Fruit fly (Drosophila melanogaster) whole organism, embryonic: ENCODE measurements around the gene alpha-PheRS.

Experiments used
- Bdp1 ChIP-seq: fragments of 200-800 bp; sonication (Bioruptor generic); optimal IDR thresholded peaks from 3 replicates; lab custom pipeline; 2016; ENCODE audit warnings: missing biosample characterization, missing genetic modification characterization
- CG10267 ChIP-seq: fragments of 200-800 bp; sonication (Bioruptor generic); optimal IDR thresholded peaks from 2 replicates; lab custom pipeline; 2018; ENCODE audit warnings: missing biosample characterization, mild to moderate bottlenecking, missing genetic modification characterization, moderate library complexity
- CG10366 ChIP-seq: fragments of 200-800 bp; sonication (Bioruptor generic); IDR thresholded peaks from 2 replicates; pipeline ENCODE4 v1.3.6; 2022; ENCODE audit warnings: missing biosample characterization, missing genetic modification characterization
- CG11085 ChIP-seq: fragments of 200-800 bp; sonication (Bioruptor generic); IDR thresholded peaks from 2 replicates; pipeline ENCODE4 v1.3.6; 2022; ENCODE audit warnings: missing biosample characterization, missing genetic modification characterization
- CG12391 ChIP-seq: fragments of 200-800 bp; sonication (Bioruptor generic); optimal IDR thresholded peaks from 3 replicates; lab custom pipeline; 2018; ENCODE audit warnings: missing biosample characterization, mild to moderate bottlenecking, missing genetic modification characterization, moderate library complexity
- CG12769 ChIP-seq: fragments of 200-800 bp; sonication (Bioruptor generic); optimal IDR thresholded peaks from 2 replicates; lab custom pipeline; 2019; ENCODE audit warnings: missing biosample characterization, mild to moderate bottlenecking, missing genetic modification characterization, moderate library complexity
- CG14014 ChIP-seq: fragments of 200-800 bp; sonication (Bioruptor generic); IDR thresholded peaks from 2 replicates; pipeline ENCODE4 v1.3.6; 2022; ENCODE audit warnings: missing biosample characterization, missing genetic modification characterization
- CG15011 ChIP-seq: fragments of 200-800 bp; sonication (Bioruptor generic); optimal IDR thresholded peaks from 3 replicates; lab custom pipeline; 2018; ENCODE audit warnings: missing biosample characterization, mild to moderate bottlenecking, missing genetic modification characterization
- CG15696 ChIP-seq: fragments of 200-800 bp; sonication (Bioruptor generic); optimal IDR thresholded peaks from 2 replicates; lab custom pipeline; 2019; ENCODE audit warnings: missing biosample characterization, mild to moderate bottlenecking, missing genetic modification characterization, moderate library complexity
- CG1603 ChIP-seq: fragments of 200-800 bp; sonication (Bioruptor generic); optimal IDR thresholded peaks from 2 replicates; lab custom pipeline; 2019; ENCODE audit warnings: missing biosample characterization, mild to moderate bottlenecking, missing genetic modification characterization, moderate library complexity
- CG17361 ChIP-seq: fragments of 200-800 bp; sonication (Bioruptor generic); IDR thresholded peaks from 3 replicates; pipeline ENCODE4 v1.3.6; 2022; ENCODE audit warnings: missing biosample characterization, missing genetic modification characterization
- CG17385 ChIP-seq: fragments of 200-800 bp; sonication (Bioruptor generic); optimal IDR thresholded peaks from 3 replicates; lab custom pipeline; 2018; ENCODE audit warnings: missing biosample characterization, mild to moderate bottlenecking, missing genetic modification characterization
- CG2712 ChIP-seq: fragments of 200-800 bp; optimal IDR thresholded peaks from 3 replicates; lab custom pipeline; 2019; ENCODE audit warnings: missing biosample characterization, mild to moderate bottlenecking, missing genetic modification characterization, moderate library complexity
- CG31365 ChIP-seq: fragments of 200-800 bp; sonication (Bioruptor generic); optimal IDR thresholded peaks from 2 replicates; lab custom pipeline; 2018; ENCODE audit warnings: missing biosample characterization, mild to moderate bottlenecking, missing genetic modification characterization
- CG32532 ChIP-seq: fragments of 200-800 bp; sonication (Bioruptor generic); IDR thresholded peaks from 2 replicates; pipeline ENCODE4 v1.3.6; 2022; ENCODE audit warnings: missing biosample characterization, missing genetic modification characterization
- CG9215 ChIP-seq: fragments of 200-800 bp; sonication (Bioruptor generic); IDR thresholded peaks from 2 replicates; pipeline ENCODE4 v1.3.6; 2022; ENCODE audit warnings: missing biosample characterization, missing genetic modification characterization
- CG9609 ChIP-seq: fragments of 200-800 bp; sonication (Bioruptor generic); optimal IDR thresholded peaks from 3 replicates; lab custom pipeline; 2016; ENCODE audit warnings: missing biosample characterization, missing genetic modification characterization
- CG9727 ChIP-seq: fragments of 200-800 bp; sonication (Bioruptor generic); optimal IDR thresholded peaks from 3 replicates; lab custom pipeline; 2017; ENCODE audit warnings: missing biosample characterization, mild to moderate bottlenecking, missing genetic modification characterization
- CTCF ChIP-seq: fragments of 200-800 bp; sonication (Bioruptor generic); optimal IDR thresholded peaks from 2 replicates; lab custom pipeline; 2017; ENCODE audit warnings: missing biosample characterization, mild to moderate bottlenecking, missing genetic modification characterization, moderate library complexity
- CrebB ChIP-seq: fragments of 200-800 bp; sonication (Bioruptor generic); optimal IDR thresholded peaks from 3 replicates; lab custom pipeline; 2018; ENCODE audit warnings: missing biosample characterization, mild to moderate bottlenecking, missing genetic modification characterization
- D19A ChIP-seq: fragments of 200-800 bp; optimal IDR thresholded peaks from 3 replicates; lab custom pipeline; 2019; ENCODE audit warnings: missing biosample characterization, mild to moderate bottlenecking, missing genetic modification characterization, moderate library complexity
- Dip3 ChIP-seq: fragments of 200-800 bp; sonication (Bioruptor generic); optimal IDR thresholded peaks from 3 replicates; lab custom pipeline; 2016; ENCODE audit warnings: missing biosample characterization, missing genetic modification characterization
- Doc2 ChIP-seq: fragments of 200-800 bp; sonication (Bioruptor generic); IDR thresholded peaks from 2 replicates; pipeline ENCODE4 v1.3.6; 2022; ENCODE audit warnings: missing biosample characterization, missing genetic modification characterization
- E2f2 ChIP-seq: fragments of 200-800 bp; sonication (Bioruptor generic); IDR thresholded peaks from 2 replicates; pipeline ENCODE4 v1.3.6; 2022; ENCODE audit warnings: missing biosample characterization, missing genetic modification characterization
- GATAe ChIP-seq: fragments of 200-800 bp; sonication (Bioruptor generic); conservative IDR thresholded peaks from 2 replicates; pipeline ENCODE4 v1.3.6; 2022; ENCODE audit warnings: missing biosample characterization, missing genetic modification characterization
- HLH3B ChIP-seq: fragments of 200-800 bp; sonication (Bioruptor generic); IDR thresholded peaks from 2 replicates; pipeline ENCODE4 v1.3.6; 2022; ENCODE audit warnings: missing biosample characterization, missing genetic modification characterization
- Hmr ChIP-seq: fragments of 200-800 bp; sonication (Bioruptor generic); optimal IDR thresholded peaks from 3 replicates; lab custom pipeline; 2017; ENCODE audit warnings: mild to moderate bottlenecking, missing biosample characterization, missing genetic modification reagents, missing genetic modification characterization
- Lpt ChIP-seq: fragments of >200 bp; optimal IDR thresholded peaks from 2 replicates; lab custom pipeline; 2018; ENCODE audit warnings: missing biosample characterization, missing genetic modification characterization
- Med ChIP-seq: fragments of 200-800 bp; sonication (Bioruptor generic); peaks from one replicate; lab custom pipeline; 2016; ENCODE audit warnings: missing biosample characterization, missing genetic modification characterization, mild to moderate bottlenecking, inconsistent platforms, moderate library complexity
- Neu2 ChIP-seq: fragments of 200-800 bp; sonication (Bioruptor generic); optimal IDR thresholded peaks from 3 replicates; lab custom pipeline; 2016; ENCODE audit warnings: missing biosample characterization, missing genetic modification characterization, borderline replicate concordance
- aop ChIP-seq: fragments of 200-800 bp; sonication (Bioruptor generic); IDR thresholded peaks from 2 replicates; pipeline ENCODE4 v1.3.6; 2022; ENCODE audit warnings: missing biosample characterization, missing genetic modification characterization
- ash1 ChIP-seq: fragments of 200-800 bp; sonication (Bioruptor generic); optimal IDR thresholded peaks from 2 replicates; lab custom pipeline; 2018; ENCODE audit warnings: missing biosample characterization, mild to moderate bottlenecking, missing genetic modification characterization
- bowl ChIP-seq: fragments of 200-800 bp; sonication (Bioruptor generic); IDR thresholded peaks from 2 replicates; pipeline ENCODE4 v1.3.6; 2022; ENCODE audit warnings: missing biosample characterization, missing genetic modification characterization
- br ChIP-seq: fragments of >200 bp; optimal IDR thresholded peaks from 2 replicates; lab custom pipeline; 2017
- chn ChIP-seq: fragments of 200-800 bp; sonication (Bioruptor generic); optimal IDR thresholded peaks from 2 replicates; lab custom pipeline; 2016; ENCODE audit warnings: missing biosample characterization, missing genetic modification characterization
- eve ChIP-seq, 2 experiments: fragments of >200 bp; optimal IDR thresholded peaks; 2 replicates each; lab custom pipeline; 2017; ENCODE audit warnings: missing biosample characterization in 2 of 2, missing genetic modification characterization in 2 of 2
- ftz-f1 ChIP-seq: fragments of 200-800 bp; sonication (Bioruptor generic); optimal IDR thresholded peaks from 2 replicates; lab custom pipeline; 2016; ENCODE audit warnings: missing biosample characterization, missing genetic modification characterization
- gem ChIP-seq: fragments of 200-800 bp; sonication (Bioruptor generic); optimal IDR thresholded peaks from 2 replicates; lab custom pipeline; 2019; ENCODE audit warnings: missing biosample characterization, mild to moderate bottlenecking, missing genetic modification characterization, moderate library complexity
- hb ChIP-seq: fragments of 200-800 bp; sonication (Bioruptor generic); IDR thresholded peaks from 3 replicates; pipeline ENCODE4 v1.3.6; 2022; ENCODE audit warnings: missing biosample characterization, missing genetic modification characterization; ENCODE audit not compliant: partially characterized antibody
- kah ChIP-seq: fragments of 200-800 bp; sonication (Bioruptor generic); optimal IDR thresholded peaks from 2 replicates; lab custom pipeline; 2018; ENCODE audit warnings: missing biosample characterization, mild to moderate bottlenecking, missing genetic modification characterization
- lmd ChIP-seq: fragments of 200-800 bp; sonication (Bioruptor generic); IDR thresholded peaks from 2 replicates; pipeline ENCODE4 v1.3.6; 2022; ENCODE audit warnings: missing biosample characterization, missing genetic modification characterization
- lola ChIP-seq, 3 experiments: fragments of >200 bp in 2 of 3; fragments of 200-800 bp in 1 of 3; sonication (Bioruptor generic) in 1 of 3; optimal IDR thresholded peaks; 2 replicates each; lab custom pipeline; 2017 to 2019; ENCODE audit warnings: missing biosample characterization in 3 of 3, missing genetic modification characterization in 3 of 3, mild to moderate bottlenecking in 1 of 3, moderate library complexity in 1 of 3
- phol ChIP-seq: fragments of 200-800 bp; sonication (Bioruptor generic); optimal IDR thresholded peaks from 3 replicates; lab custom pipeline; 2018; ENCODE audit warnings: missing biosample characterization, mild to moderate bottlenecking, missing genetic modification characterization, moderate library complexity
- repo ChIP-seq: fragments of 200-800 bp; sonication (Bioruptor generic); optimal IDR thresholded peaks from 2 replicates; lab custom pipeline; 2016; ENCODE audit warnings: missing biosample characterization, missing genetic modification characterization
- sisA ChIP-seq: fragments of 200-800 bp; sonication (Bioruptor generic); IDR thresholded peaks from 2 replicates; pipeline ENCODE4 v1.3.6; 2022; ENCODE audit warnings: missing biosample characterization, missing genetic modification characterization
- tap ChIP-seq: fragments of 200-800 bp; optimal IDR thresholded peaks from 3 replicates; lab custom pipeline; 2019; ENCODE audit warnings: missing biosample characterization, mild to moderate bottlenecking, missing genetic modification characterization, moderate library complexity
- ttk ChIP-seq: fragments of 200-800 bp; sonication (Bioruptor generic); IDR thresholded peaks from 2 replicates; pipeline ENCODE4 v2.1.2; 2022; ENCODE audit warnings: missing biosample characterization, missing genetic modification characterization
- tx ChIP-seq: fragments of 200-800 bp; sonication (Bioruptor generic); optimal IDR thresholded peaks from 2 replicates; lab custom pipeline; 2016; ENCODE audit warnings: missing biosample characterization, missing genetic modification characterization
- unc-4 ChIP-seq: fragments of 200-800 bp; sonication (Bioruptor generic); IDR thresholded peaks from 2 replicates; pipeline ENCODE4 v1.3.6; 2022; ENCODE audit warnings: missing biosample characterization, missing genetic modification characterization; ENCODE audit not compliant: partially characterized antibody
- zfh2 ChIP-seq: fragments of 200-800 bp; sonication (Bioruptor generic); optimal IDR thresholded peaks from 2 replicates; lab custom pipeline; 2016; ENCODE audit warnings: missing biosample characterization, missing genetic modification characterization

alpha-PheRS gene

dm6 chrX:8114476-8115342 is 30.7 kb downstream of the alpha-PheRS start (continued):
- TF ChIP-seq CG11085 (GFP tag; lab: Robert Waterston, UW) (no peak), Bdp1 (GFP tag; lab: Kevin White, UChicago) (peak; percentile 28), CG14014 (GFP tag; lab: Robert Waterston, UW) (peak; percentile 74), CG15696 (tag; lab: Kevin White, UChicago) (peak; percentile 15), CG10366 (GFP tag; lab: Robert Waterston, UW) (peak; percentile 43), tx (peak; percentile 26), lola (GFP tag; optimal IDR thresholded peaks at IDR 0.05; lab: Kevin White, UChicago) (peak in 1 of 3 experiments; percentile 18), CG32532 (GFP tag; lab: Robert Waterston, UW) (peak; percentile 70; the same call in 1 of the 2 replicates), E2f2 (GFP tag; lab: Robert Waterston, UW) (peak; percentile 38; the same call in 1 of the 2 replicates), Neu2 (no peak), Med (GFP tag; lab: Kevin White, UChicago) (peak; percentile 86), chn (GFP tag; lab: Kevin White, UChicago) (peak; percentile 37), Dip3 (GFP tag; lab: Kevin White, UChicago) (peak; percentile 47), CG12769 (peak; percentile 34), CG1603 (tag; lab: Kevin White, UChicago) (peak; percentile 45), hb (GFP tag; lab: Robert Waterston, UW) (no peak), bowl (GFP tag; lab: Robert Waterston, UW) (no peak), aop (GFP tag; lab: Robert Waterston, UW) (no peak), kah (GFP tag; lab: Kevin White, UChicago) (peak; percentile 9), gem (peak; percentile 82), CG9215 (GFP tag; lab: Robert Waterston, UW) (peak; percentile 30; the same call in 1 of the 2 replicates), CG31365 (peak; percentile 20), CG9727 (GFP tag; lab: Kevin White, UChicago) (peak; percentile 58), ash1 (GFP tag; lab: Kevin White, UChicago) (no peak), CG17385 (GFP tag; lab: Kevin White, UChicago) (peak; percentile 71), phol (tag; lab: Kevin White, UChicago) (peak; percentile 55), unc-4 (GFP tag; lab: Robert Waterston, UW) (no peak), CrebB (tag; lab: Kevin White, UChicago) (peak; percentile 38), CTCF (GFP tag; lab: Kevin White, UChicago) (no peak), CG9609 (GFP tag; lab: Kevin White, UChicago) (peak; percentile 43), Hmr (GFP tag; lab: Kevin White, UChicago) (peak; percentile 75), CG12391 (tag; lab: Kevin White, UChicago) (peak; percentile 64), HLH3B (GFP tag; lab: Robert Waterston, UW) (peak; percentile 46; the same call in 1 of the 2 replicates), lmd (GFP tag; lab: Robert Waterston, UW) (peak; percentile 67), Doc2 (GFP tag; lab: Robert Waterston, UW) (no peak), br (lab: Kevin White, UChicago) (no peak), CG15011 (peak; percentile 62), CG17361 (peak; percentile 75), ttk (GFP tag; lab: Robert Waterston, UW) (no peak), repo (GFP tag; lab: Kevin White, UChicago) (peak; percentile 13), D19A (tag; lab: Kevin White, UChicago) (peak; percentile 47), tap (peak; percentile 67), ftz-f1 (GFP tag; lab: Kevin White, UChicago) (peak; percentile 65), CG10267 (peak; percentile 39), GATAe (GFP tag; lab: Robert Waterston, UW) (no peak), Lpt (no peak), zfh2 (peak; percentile 50), eve (GFP tag; optimal IDR thresholded peaks at IDR 0.05; lab: Kevin White, UChicago) (no peak), CG2712 (tag; lab: Kevin White, UChicago) (peak; percentile 56), sisA (GFP tag; lab: Robert Waterston, UW) (peak; percentile 39; the same call in 1 of the 2 replicates)
